Fruit fly (Drosophila melanogaster) whole organism, larva: Measurements from ENCODE around the gene CG11122.

Experiments used
- noc ChIP-seq: fragments of 200-800 bp; sonication (Bioruptor generic); optimal IDR thresholded peaks from 3 replicates; lab custom pipeline; 2019; ENCODE audit warnings: missing biosample characterization, mild to moderate bottlenecking, missing genetic modification characterization, moderate library complexity

CG11122 gene

DNA sequence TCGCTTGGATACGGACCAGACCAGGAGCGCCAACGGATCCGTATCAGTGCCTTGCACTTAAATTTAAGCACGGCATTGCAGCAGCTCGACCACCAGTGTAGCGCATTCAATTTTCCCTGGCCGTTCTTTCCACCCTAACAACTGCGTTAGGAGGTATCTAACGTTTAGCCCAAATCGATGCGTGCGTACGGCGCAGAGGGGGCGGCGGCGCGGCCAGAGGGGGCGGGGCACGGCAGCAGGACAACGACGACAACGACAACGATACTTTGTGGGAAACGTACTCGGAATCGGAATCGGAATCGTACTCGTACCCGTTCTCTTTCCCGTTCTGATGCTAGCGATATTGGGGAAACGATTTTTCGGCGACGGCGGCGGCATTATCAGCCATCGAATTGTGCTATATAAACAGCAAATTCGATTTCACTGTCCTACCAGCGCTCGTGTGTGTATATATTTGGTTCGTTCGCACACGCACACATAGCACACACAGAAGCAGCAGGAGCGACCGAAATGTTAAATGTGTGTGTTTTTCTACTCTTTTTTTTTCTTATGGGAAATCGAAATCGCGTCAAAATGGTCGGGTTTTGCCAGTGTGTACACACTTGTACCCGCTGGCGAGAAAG lies at the start of gene CG11122:
Gene CG11122, minus strand, starts transcription at position 601 of the 623 bp plus-strand sequence.
- TF ChIP-seq noc (tag; lab: Kevin White, UChicago): no peak

DNA sequence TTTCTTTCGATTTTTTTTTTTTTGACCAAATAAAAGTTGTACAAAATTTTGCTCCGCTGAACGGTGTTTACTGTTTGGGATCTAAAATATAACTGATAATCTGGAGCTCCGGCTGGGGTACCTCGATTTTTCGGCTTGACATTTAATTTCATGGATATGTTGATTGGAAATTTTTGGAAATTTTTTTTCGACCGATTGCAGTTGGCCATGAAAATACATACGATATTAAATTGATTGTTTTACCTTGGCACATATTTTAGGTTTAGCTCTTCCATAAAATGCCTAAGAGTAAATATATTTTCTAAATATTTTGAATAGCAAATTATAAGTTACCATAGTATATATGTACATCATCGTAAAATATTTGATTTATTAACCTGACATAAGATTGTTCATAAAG lies 46.1 kb upstream of the CG11122 start, which contains the start of gene CG1394:
Gene CG1394, minus strand, starts transcription at position 101 of the 400 bp plus-strand sequence.
- TF ChIP-seq noc (tag; lab: Kevin White, UChicago): no peak

DNA sequence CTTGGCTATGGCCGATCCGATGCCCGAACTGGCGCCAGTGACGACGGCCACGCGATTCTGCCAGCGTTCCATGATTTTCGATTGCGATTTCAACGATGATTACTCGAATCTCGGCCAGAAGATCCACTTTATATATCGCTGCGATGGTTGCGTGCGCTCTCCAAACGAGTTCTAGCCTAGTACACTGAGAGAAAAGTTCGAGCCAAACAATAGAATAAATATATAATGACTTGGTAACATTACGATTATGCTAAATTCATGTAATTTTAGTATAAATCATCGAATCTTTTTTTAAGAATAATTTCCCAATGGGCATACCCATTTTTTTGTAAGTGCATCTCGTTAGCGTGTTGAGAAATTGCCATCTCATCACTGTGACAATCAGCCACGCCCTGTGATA lies 44.4 kb upstream of the CG11122 start, which contains the start of gene Antdh:
Gene Antdh, minus strand, starts transcription at position 101 of the 400 bp plus-strand sequence.
- TF ChIP-seq noc (tag; lab: Kevin White, UChicago): no peak

DNA sequence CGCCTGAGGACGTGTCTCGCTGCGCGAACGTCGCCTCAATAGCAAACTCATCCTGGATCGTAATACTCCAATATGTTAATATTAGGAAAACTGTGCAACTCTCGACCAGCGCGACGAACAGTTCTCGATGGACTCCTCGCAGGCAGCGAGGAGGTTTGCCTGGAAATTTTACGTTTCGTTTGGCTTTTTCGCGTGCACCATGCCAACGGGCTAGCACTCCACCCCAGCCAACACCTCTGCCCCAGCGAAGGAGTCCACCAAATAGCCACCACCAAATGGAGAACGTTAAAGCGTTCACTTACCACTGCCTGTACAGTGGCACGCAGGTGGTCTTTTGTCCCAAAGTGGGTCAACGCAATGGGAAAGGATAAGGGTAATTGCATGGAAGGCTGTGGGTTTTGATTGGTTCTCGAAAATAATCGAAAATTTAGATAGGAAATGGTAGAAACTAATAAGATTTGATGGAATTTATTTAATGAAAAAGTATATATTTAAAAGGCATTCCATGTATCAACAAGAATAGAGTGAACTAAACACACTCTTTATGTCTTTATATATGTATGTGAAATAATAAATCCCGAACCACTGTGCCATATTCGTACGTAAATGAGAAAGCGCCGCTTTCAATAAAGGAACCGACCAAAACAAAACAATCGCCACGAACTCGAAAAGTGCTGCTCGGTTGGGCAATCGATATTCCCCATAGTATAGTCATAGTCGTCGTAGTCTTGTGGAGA lies 35.4 kb upstream of the CG11122 start, which contains the start of gene CG32668:
Gene CG32668, minus strand, starts transcription at position 51 of the 737 bp plus-strand sequence.
- no peak for TF ChIP-seq noc (tag; lab: Kevin White, UChicago)

DNA sequence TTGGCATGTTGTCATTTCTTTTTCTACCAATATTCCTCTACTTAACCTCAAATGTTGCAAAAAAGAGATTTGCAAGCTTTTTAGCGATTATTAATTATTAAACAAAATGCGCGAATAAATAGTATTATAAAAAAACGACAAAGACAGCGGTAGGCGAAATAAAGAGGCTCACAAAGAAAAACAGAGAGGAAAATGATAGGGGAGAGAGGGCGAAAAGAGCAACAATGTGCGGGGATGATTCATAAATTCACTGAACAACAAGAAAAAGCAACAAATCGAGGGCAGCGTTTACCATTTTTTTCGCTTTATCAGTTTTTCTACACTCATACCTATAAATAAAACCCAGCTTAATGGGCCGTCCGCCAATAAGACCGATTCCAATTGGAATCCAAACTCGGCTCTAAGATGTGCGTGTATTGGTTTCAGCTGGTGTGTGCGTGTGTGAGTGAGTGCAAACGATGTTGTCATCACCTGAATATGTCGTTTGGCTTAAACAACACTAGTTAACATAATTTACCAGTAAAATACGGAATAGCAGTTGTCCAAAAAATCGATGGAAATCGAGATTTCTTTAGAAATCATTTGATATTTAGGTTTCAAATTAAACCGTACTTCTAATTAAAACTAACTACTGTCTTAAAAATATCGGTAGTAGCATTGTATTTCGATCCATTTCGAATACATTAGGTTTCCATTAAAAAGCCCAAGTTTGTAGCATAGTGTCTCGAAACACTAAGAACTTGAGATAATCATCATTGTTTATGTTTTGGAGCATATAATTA lies 31.5 kb upstream of the CG11122 start:
- peak; percentile 39 for TF ChIP-seq noc (tag; lab: Kevin White, UChicago)

DNA sequence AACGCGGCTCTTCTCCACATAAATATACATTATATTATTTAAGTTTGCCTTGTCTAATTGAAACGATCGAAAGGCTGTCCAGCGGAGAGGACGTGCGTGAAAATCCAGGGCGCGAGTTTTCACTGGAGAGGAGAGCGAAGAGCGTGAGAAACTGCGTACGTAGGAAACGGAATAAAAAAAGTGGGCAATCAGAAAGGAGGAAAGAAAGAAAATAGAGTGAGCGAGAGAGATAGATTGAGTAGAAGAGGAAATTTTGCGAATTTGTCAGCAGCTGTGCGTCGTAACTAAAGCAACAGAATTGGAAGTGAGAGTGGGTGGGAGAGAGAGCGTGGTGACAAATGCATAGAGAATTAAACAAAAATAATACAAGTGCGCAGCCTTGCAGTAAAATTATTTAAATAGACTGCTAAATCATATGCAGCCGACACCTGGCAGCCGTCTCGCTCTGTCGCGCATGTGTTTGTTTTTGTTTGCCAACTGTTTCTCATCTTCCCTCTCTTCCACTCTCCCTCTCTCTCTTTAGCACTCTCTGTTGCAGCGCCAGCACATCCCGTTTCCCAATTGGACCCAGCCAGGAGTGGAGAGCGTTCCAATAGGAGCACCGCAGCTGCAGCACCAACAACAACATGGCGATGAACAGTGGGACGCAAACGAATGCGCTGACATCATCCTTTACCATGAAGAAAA lies 30.1 kb upstream of the CG11122 start:
- no peak for TF ChIP-seq noc (tag; lab: Kevin White, UChicago)

DNA sequence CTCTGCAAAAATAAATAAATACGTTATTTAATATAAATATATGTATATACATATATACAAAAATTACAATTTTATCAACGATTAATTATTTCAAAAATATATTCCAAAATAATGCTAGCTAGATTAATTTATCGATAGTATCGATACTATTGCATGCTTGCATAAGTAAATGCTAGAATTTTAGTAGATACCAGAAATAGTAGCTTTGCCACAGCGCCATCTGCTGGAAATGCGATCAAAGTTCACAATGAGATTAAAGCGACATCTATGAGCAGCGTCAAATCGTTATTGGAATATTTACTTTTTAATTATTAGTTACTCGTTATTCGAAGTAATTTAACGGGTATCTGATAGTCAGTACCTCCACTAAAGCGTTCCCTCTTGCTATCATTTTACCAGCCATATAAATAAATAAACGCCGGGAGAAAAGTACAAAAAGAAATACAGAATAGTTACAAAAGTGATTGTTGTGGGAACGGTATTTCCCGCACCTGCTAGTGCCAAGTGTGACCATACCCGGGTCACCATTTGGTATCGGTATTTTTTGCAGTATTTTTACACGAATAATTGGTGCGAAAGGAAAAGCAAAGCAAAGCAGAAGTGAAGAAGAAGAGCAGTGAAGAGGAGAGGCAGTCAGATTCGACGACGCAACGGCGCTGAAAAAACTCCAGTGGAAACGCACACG lies 29.4 kb upstream of the CG11122 start, which contains the start of the genes rtv and Dlic:
Gene rtv, minus strand, starts transcription at position 165 of the 685 bp plus-strand sequence.
Gene Dlic, plus strand, starts transcription at position 596 of the 685 bp plus-strand sequence.
- TF ChIP-seq noc (tag; lab: Kevin White, UChicago): no peak

DNA sequence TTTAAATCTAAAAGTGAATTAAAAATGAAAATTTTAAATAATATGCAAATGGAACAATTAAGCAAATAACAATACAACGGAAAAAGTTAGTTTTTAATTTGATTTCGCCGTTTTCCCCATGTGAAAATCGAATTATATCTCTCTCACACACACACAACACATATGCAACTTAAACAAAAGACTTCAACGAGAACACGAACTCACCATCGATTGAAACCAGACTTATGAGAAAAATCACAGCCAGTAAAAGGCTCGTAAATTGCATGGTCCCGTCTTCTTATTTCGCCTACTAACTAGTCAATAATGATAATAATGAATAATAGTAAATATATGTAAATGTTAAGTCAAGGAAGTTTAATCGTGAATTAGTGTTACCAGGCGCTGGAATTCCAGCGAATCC lies 28.9 kb upstream of the CG11122 start:
- TF ChIP-seq noc (tag; lab: Kevin White, UChicago): no peak

DNA sequence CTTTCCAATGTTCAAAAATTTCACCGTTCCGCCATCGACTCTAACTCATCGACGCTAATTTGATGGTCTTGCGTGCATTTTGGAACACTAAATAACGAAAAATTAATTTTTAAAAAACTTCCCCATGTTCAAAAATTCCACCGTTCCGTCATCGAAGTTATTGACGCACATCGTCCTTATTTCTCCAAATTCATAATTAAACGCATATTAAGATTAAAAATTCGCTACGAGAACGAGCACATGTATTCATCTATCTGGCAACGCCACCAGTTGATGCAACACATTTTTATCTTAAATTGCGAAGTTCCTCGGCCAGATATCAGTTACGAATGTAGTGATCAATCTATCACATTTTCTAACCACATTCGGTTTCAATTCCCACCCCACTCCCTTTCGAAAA lies 24.7 kb upstream of the CG11122 start, which contains the start of gene Lint-1:
Gene Lint-1, plus strand, starts transcription at position 123 of the 400 bp plus-strand sequence.
- no peak for TF ChIP-seq noc (tag; lab: Kevin White, UChicago)

DNA sequence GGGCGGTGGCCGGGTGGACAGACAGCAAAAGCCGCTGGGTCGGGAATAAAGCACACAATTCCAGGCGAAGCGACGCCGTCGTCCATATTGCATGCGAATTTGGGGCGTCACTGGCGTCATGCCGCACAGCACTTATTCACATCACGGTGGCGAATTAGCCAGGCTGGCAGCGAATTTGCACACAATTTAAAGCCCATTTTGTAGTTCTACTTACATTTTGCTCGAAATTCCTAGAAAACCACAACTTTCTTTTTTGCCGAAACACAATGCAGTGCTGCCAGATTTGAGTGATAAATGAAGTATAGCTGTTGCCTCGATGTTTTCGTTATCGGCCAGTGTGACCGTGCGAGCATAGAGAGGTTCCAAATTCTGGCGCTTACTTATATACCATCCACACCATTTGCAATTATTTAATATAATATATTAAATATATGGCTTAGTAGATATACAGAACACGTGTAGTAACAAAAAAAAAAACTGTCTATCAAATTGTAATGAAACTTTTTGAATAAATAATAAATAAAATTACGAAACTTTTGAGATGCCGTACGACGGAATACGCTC lies 23.8 kb upstream of the CG11122 start, which contains the start of gene Ran:
Gene Ran, minus strand, starts transcription at position 445 of the 564 bp plus-strand sequence.
- no peak for TF ChIP-seq noc (tag; lab: Kevin White, UChicago)

DNA sequence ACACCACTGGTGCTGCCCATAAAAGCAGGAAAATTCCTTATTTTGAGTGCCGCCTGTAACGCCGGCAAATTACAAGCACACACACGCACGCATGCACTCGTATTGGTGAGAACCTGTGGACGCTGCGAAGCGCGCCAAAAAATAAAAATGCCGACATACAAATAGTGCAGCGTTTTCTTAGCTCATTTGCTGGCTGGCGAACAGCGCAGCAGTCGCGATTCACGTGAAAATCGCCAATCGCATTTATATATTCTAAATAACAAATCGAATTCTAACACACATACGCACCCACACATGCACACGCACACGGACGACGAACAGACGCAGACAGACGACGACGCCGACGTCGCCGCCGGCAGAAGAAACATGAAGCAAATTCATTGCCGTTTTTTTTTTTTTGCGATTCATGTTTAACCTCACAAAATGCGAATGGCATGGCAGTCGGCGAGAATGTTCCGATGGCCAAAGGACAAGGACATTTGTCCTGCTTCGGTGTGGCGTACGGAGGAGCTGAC lies 23.1 kb upstream of the CG11122 start:
- no peak for TF ChIP-seq noc (tag; lab: Kevin White, UChicago)

DNA sequence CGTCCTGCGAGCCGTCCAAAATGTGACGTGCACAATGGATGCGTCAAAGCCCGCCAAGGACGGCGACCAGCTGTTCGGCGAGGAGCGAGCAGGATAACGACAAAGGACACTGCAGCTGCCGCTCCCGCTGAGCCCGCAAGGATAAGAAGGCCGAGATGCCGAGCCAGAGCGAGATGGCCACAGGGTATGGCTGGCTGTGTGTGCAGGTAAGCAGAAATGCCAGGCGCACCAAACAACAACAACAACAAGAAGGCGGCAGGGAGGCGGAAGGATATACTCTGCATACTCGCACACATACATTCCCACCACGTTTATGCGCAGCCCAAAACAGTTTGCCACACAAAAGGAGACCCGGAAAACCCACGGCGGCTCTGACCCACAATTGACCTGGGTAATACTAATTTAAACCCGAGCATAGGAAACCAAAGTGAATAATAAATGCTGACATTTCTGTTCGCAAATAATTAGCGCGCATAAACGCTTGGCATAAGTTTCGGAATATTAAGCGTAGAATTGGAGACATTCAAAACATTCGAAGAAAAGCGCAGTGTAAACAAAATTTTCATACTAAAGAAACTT lies 22.2 kb upstream of the CG11122 start:
- TF ChIP-seq noc (tag; lab: Kevin White, UChicago): no peak

DNA sequence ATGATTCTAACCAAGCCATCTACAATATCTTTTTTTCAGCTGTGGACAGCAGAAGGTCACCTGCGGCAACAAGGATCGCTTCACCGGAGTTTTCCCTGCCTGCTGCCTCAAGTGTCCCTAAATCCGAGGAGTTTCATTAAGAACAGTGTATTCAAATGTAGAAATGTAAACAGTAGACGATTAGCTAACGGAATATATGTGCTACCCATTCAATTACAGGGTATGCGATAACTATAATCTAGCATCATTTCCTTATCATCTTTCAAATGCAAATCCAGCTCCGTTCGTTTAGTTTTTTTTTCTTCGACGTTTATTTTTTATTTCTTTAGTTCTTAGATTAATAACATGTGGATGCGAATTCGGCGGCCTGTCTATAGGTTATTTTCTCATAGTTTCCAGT lies 20.0 kb upstream of the CG11122 start:
- no peak for TF ChIP-seq noc (tag; lab: Kevin White, UChicago)
